Worm (Caenorhabditis elegans) whole organism, L1 larva: ENCODE data around the gene ZK856.16.

Source experiments
- C16A3.4 ChIP-seq: fragments of 150-350 bp; optimal IDR thresholded peaks from 2 replicates; lab custom pipeline; 2014; ENCODE audit warnings: missing biosample characterization, missing genetic modification characterization
- aha-1 ChIP-seq: fragments of 150-350 bp; optimal IDR thresholded peaks from 2 replicates; lab custom pipeline; 2014; ENCODE audit warnings: missing biosample characterization, missing genetic modification characterization
- alr-1 ChIP-seq: fragments of 200-800 bp; sonication (Bioruptor generic); optimal IDR thresholded peaks from 2 replicates; lab custom pipeline; 2018; ENCODE audit warnings: borderline replicate concordance, mild to moderate bottlenecking, missing genetic modification characterization, missing compliant biosample characterization
- aly-2 ChIP-seq: fragments of 150-350 bp; optimal IDR thresholded peaks from 2 replicates; lab custom pipeline; 2014; ENCODE audit warnings: missing biosample characterization, missing genetic modification characterization
- ceh-63 ChIP-seq: fragments of 200-800 bp; sonication (Bioruptor generic); optimal IDR thresholded peaks from 2 replicates; lab custom pipeline; 2018; ENCODE audit warnings: mild to moderate bottlenecking, missing genetic modification characterization, missing compliant biosample characterization
- ceh-82 ChIP-seq, 3 experiments: fragments of 150-350 bp in 1 of 3; sonication (generic microtip) in 2 of 3; optimal IDR thresholded peaks; 2 replicates each; lab custom pipeline; 2014 to 2017; ENCODE audit warnings: missing biosample characterization in 3 of 3, missing genetic modification characterization in 3 of 3
- ceh-88 ChIP-seq: fragments of 200-800 bp; sonication (Bioruptor generic); IDR thresholded peaks from 2 replicates; pipeline ENCODE4 v1.3.6; 2022; ENCODE audit warnings: missing genetic modification characterization, missing compliant biosample characterization
- ceh-90 ChIP-seq: sonication (generic microtip); optimal IDR thresholded peaks from 2 replicates; lab custom pipeline; 2016; ENCODE audit warnings: missing genetic modification characterization, missing compliant biosample characterization
- dpl-1 ChIP-seq, 3 experiments: fragments of 150-350 bp in 2 of 3; sonication (generic microtip) in 1 of 3; optimal IDR thresholded peaks; 2 replicates each; lab custom pipeline; 2014 to 2017; ENCODE audit warnings: missing biosample characterization in 3 of 3, missing genetic modification characterization in 3 of 3, missing genetic modification reagents in 3 of 3
- efl-1 ChIP-seq, 4 experiments: fragments of 150-350 bp; optimal IDR thresholded peaks in 3 of 4; peaks in 1 of 4; 1 replicate in 1 of 4; 2 replicates in 3 of 4; lab custom pipeline; 2014; ENCODE audit warnings: missing biosample characterization in 2 of 4, missing genetic modification characterization in 2 of 4, missing genetic modification reagents in 2 of 4
- egl-13 ChIP-seq: sonication (generic microtip); optimal IDR thresholded peaks from 2 replicates; lab custom pipeline; 2016; ENCODE audit warnings: missing genotype, missing genetic modification reagents, missing genetic modification characterization, missing compliant biosample characterization
- egl-27 ChIP-seq, 2 experiments: fragments of 150-350 bp in 1 of 2; sonication (generic microtip); optimal IDR thresholded peaks; 3 replicates each; lab custom pipeline; 2017 to 2018; ENCODE audit warnings: missing biosample characterization in 2 of 2, missing genetic modification characterization in 2 of 2, missing genetic modification reagents in 2 of 2
- elt-3 ChIP-seq, 6 experiments: fragments of 150-350 bp in 1 of 6; sonication (generic microtip); optimal IDR thresholded peaks; 2 replicates each; lab custom pipeline; 2017 to 2018; ENCODE audit warnings: missing biosample characterization in 6 of 6, missing genetic modification characterization in 6 of 6, inconsistent platforms in 1 of 6
- ets-5 ChIP-seq: fragments of 200-800 bp; sonication (Bioruptor generic); IDR thresholded peaks from 2 replicates; pipeline ENCODE4 v1.3.6; 2022; ENCODE audit warnings: missing genetic modification characterization, missing compliant biosample characterization
- fkh-10 ChIP-seq: sonication (generic microtip); optimal IDR thresholded peaks from 2 replicates; lab custom pipeline; 2017; ENCODE audit warnings: missing biosample characterization, missing genetic modification reagents, missing genetic modification characterization
- fkh-8 ChIP-seq: sonication (generic microtip); optimal IDR thresholded peaks from 2 replicates; lab custom pipeline; 2016; ENCODE audit warnings: mild to moderate bottlenecking, missing genetic modification characterization, missing compliant biosample characterization
- fos-1 ChIP-seq: fragments of 150-350 bp; optimal IDR thresholded peaks from 2 replicates; lab custom pipeline; 2014; ENCODE audit warnings: missing biosample characterization, missing genetic modification characterization
- hlh-17 ChIP-seq: fragments of 200-800 bp; sonication (Bioruptor generic); optimal IDR thresholded peaks from 2 replicates; lab custom pipeline; 2018; ENCODE audit warnings: missing genetic modification characterization, mild to moderate bottlenecking, missing compliant biosample characterization, moderate library complexity, borderline replicate concordance
- hpl-2 ChIP-seq: fragments of 150-350 bp; optimal IDR thresholded peaks from 2 replicates; lab custom pipeline; 2014; ENCODE audit warnings: missing biosample characterization, missing genetic modification reagents, missing genetic modification characterization
- irx-1 ChIP-seq: sonication (generic microtip); optimal IDR thresholded peaks from 2 replicates; lab custom pipeline; 2016; ENCODE audit warnings: missing genetic modification characterization, missing compliant biosample characterization
- isw-1 ChIP-seq: fragments of 200-800 bp; sonication (Bioruptor generic); IDR thresholded peaks from 2 replicates; pipeline ENCODE4 v1.3.6; 2022; ENCODE audit warnings: missing genetic modification characterization, missing compliant biosample characterization
- jun-1 ChIP-seq: fragments of 150-350 bp; optimal IDR thresholded peaks from 2 replicates; lab custom pipeline; 2014; ENCODE audit warnings: missing biosample characterization, missing genetic modification reagents, missing genetic modification characterization
- lin-13 ChIP-seq: fragments of 150-350 bp; optimal IDR thresholded peaks from 2 replicates; lab custom pipeline; 2014; ENCODE audit warnings: missing biosample characterization, missing genetic modification reagents, missing genetic modification characterization
- lin-15B ChIP-seq: fragments of 150-350 bp; sonication (generic microtip); optimal IDR thresholded peaks from 3 replicates; lab custom pipeline; 2014; ENCODE audit warnings: missing biosample characterization, missing genetic modification characterization
- lin-35 ChIP-seq, 2 experiments: fragments of 150-350 bp; optimal IDR thresholded peaks; 2 replicates each; lab custom pipeline; 2014; ENCODE audit warnings: missing biosample characterization in 2 of 2, missing genetic modification characterization in 2 of 2, missing genetic modification reagents in 2 of 2
- lin-39 ChIP-seq: fragments of 150-350 bp; optimal IDR thresholded peaks from 2 replicates; lab custom pipeline; 2014; ENCODE audit warnings: missing biosample characterization, missing genetic modification reagents, missing genetic modification characterization
- lir-3 ChIP-seq: sonication (generic microtip); optimal IDR thresholded peaks from 2 replicates; lab custom pipeline; 2016; ENCODE audit warnings: mild to moderate bottlenecking, missing genetic modification characterization, moderate library complexity, missing compliant biosample characterization; ENCODE audit not compliant: poor library complexity
- lsy-2 ChIP-seq, 2 experiments: fragments of 150-350 bp; optimal IDR thresholded peaks; 2 replicates each; lab custom pipeline; 2014; ENCODE audit warnings: missing biosample characterization in 2 of 2, missing genetic modification characterization in 2 of 2
- mab-9 ChIP-seq: fragments of 200-800 bp; sonication (Bioruptor generic); IDR thresholded peaks from 2 replicates; pipeline ENCODE4 v1.3.6; 2022; ENCODE audit warnings: missing genetic modification reagents, missing genetic modification characterization, missing compliant biosample characterization
- mdl-1 ChIP-seq, 2 experiments: fragments of 150-350 bp; optimal IDR thresholded peaks; 2 replicates each; lab custom pipeline; 2014 to 2017; ENCODE audit warnings: missing biosample characterization in 2 of 2, missing genetic modification characterization in 2 of 2, inconsistent platforms in 1 of 2
- nhr-11 ChIP-seq: fragments of 150-350 bp; optimal IDR thresholded peaks from 2 replicates; lab custom pipeline; 2014; ENCODE audit warnings: missing biosample characterization, missing genetic modification characterization
- nhr-12 ChIP-seq: sonication (generic microtip); optimal IDR thresholded peaks from 2 replicates; lab custom pipeline; 2017; ENCODE audit warnings: missing biosample characterization, missing genetic modification characterization
- nhr-19 ChIP-seq: fragments of 200-800 bp; sonication (Bioruptor generic); conservative IDR thresholded peaks from 2 replicates; pipeline ENCODE4 v1.3.6; 2022; ENCODE audit warnings: missing genetic modification characterization, missing compliant biosample characterization
- nhr-20 ChIP-seq: sonication (generic microtip); optimal IDR thresholded peaks from 2 replicates; lab custom pipeline; 2016; ENCODE audit warnings: mild to moderate bottlenecking, missing genetic modification characterization, missing compliant biosample characterization
- nhr-47 ChIP-seq: sonication (generic microtip); optimal IDR thresholded peaks from 2 replicates; lab custom pipeline; 2016; ENCODE audit warnings: mild to moderate bottlenecking, missing genetic modification characterization, moderate library complexity, missing compliant biosample characterization
- nhr-71 ChIP-seq: sonication (generic microtip); optimal IDR thresholded peaks from 2 replicates; lab custom pipeline; 2016; ENCODE audit warnings: mild to moderate bottlenecking, missing genetic modification characterization, moderate library complexity, missing compliant biosample characterization
- nhr-76 ChIP-seq: sonication (generic microtip); optimal IDR thresholded peaks from 2 replicates; lab custom pipeline; 2017; ENCODE audit warnings: missing biosample characterization, missing genetic modification characterization
- nhr-77 ChIP-seq: fragments of 150-350 bp; optimal IDR thresholded peaks from 2 replicates; lab custom pipeline; 2014; ENCODE audit warnings: missing biosample characterization, missing genetic modification characterization
- nhr-84 ChIP-seq: sonication (generic microtip); optimal IDR thresholded peaks from 2 replicates; lab custom pipeline; 2017; ENCODE audit warnings: missing biosample characterization, missing genetic modification characterization
- nhr-85 ChIP-seq: sonication (generic microtip); peaks from one replicate; lab custom pipeline; 2016; ENCODE audit warnings: missing genetic modification characterization, inconsistent platforms, missing compliant biosample characterization
- nhr-90 ChIP-seq: sonication (generic microtip); optimal IDR thresholded peaks from 2 replicates; lab custom pipeline; 2016; ENCODE audit warnings: mild to moderate bottlenecking, missing genetic modification characterization, missing compliant biosample characterization; ENCODE audit not compliant: poor library complexity
- pag-3 ChIP-seq: sonication (generic microtip); optimal IDR thresholded peaks from 2 replicates; lab custom pipeline; 2017; ENCODE audit warnings: missing genetic modification characterization, mild to moderate bottlenecking, missing compliant biosample characterization, antibody characterized with exemption, borderline replicate concordance; ENCODE audit not compliant: insufficient read depth
- pax-3 ChIP-seq: fragments of 200-800 bp; sonication (Bioruptor generic); optimal IDR thresholded peaks from 2 replicates; lab custom pipeline; 2018; ENCODE audit warnings: mild to moderate bottlenecking, missing genetic modification characterization, moderate library complexity, missing compliant biosample characterization
- skn-1 ChIP-seq: fragments of 150-350 bp; optimal IDR thresholded peaks from 2 replicates; lab custom pipeline; 2014; ENCODE audit warnings: missing biosample characterization, missing genetic modification characterization
- snu-23 ChIP-seq: sonication (generic microtip); optimal IDR thresholded peaks from 2 replicates; lab custom pipeline; 2016; ENCODE audit warnings: missing genetic modification characterization, missing compliant biosample characterization
- tlp-1 ChIP-seq: fragments of 150-350 bp; optimal IDR thresholded peaks from 2 replicates; lab custom pipeline; 2014; ENCODE audit warnings: missing biosample characterization, missing genetic modification characterization
- unc-130 ChIP-seq: fragments of 150-350 bp; optimal IDR thresholded peaks from 2 replicates; lab custom pipeline; 2017; ENCODE audit warnings: missing biosample characterization, missing genetic modification characterization, inconsistent platforms
- unc-86 ChIP-seq: sonication (generic microtip); optimal IDR thresholded peaks from 2 replicates; lab custom pipeline; 2016; ENCODE audit warnings: missing genetic modification characterization, missing compliant biosample characterization
- unc-98 ChIP-seq: fragments of 200-800 bp; sonication (Bioruptor generic); IDR thresholded peaks from 2 replicates; pipeline ENCODE4 v1.3.6; 2022; ENCODE audit warnings: missing genetic modification characterization, missing compliant biosample characterization
- xbp-1 ChIP-seq: sonication (generic microtip); optimal IDR thresholded peaks from 2 replicates; lab custom pipeline; 2016; ENCODE audit warnings: missing genetic modification characterization, missing compliant biosample characterization

The ZK856.16 gene

ce11 chrV:10178166-10178565 lies 27.2 kb downstream of the ZK856.16 start (continued):
- TF ChIP-seq mdl-1 (tag; optimal IDR thresholded peaks at IDR 0.05; lab: Kevin White, UChicago), result no peak
- TF ChIP-seq ceh-90, result peak; percentile 35
- TF ChIP-seq nhr-12 (tag; lab: Kevin White, UChicago), result no peak
- no peak for TF ChIP-seq nhr-76 (tag; lab: Kevin White, UChicago)

ce11 chrV:10174632-10175075 lies 30.7 kb downstream of the ZK856.16 start:
- TF ChIP-seq hpl-2 (no peak), egl-13 (peak; percentile 91), alr-1 (tag; lab: Kevin White, UChicago) (no peak), pag-3 (tag; lab: Kevin White, UChicago) (no peak), aha-1 (tag; lab: Kevin White, UChicago) (no peak), unc-98 (GFP tag; lab: Robert Waterston, UW) (no peak), lin-15B (tag; lab: Kevin White, UChicago) (peak; percentile 5), nhr-20 (tag; lab: Kevin White, UChicago) (peak; percentile 20), mab-9 (peak; percentile 9; the same call in 1 of the 2 replicates), nhr-84 (tag; lab: Kevin White, UChicago) (no peak), nhr-71 (tag; lab: Kevin White, UChicago) (peak; percentile 90), nhr-11 (tag; lab: Kevin White, UChicago) (no peak), snu-23 (GFP tag; lab: Kevin White, UChicago) (peak; percentile 71), fkh-10 (peak; percentile 97), egl-27 (tag; optimal IDR thresholded peaks at IDR 0.05; lab: Kevin White, UChicago) (peak in 1 of 2 experiments; percentile 27), ceh-63 (GFP tag; lab: Kevin White, UChicago) (no peak), ceh-88 (GFP tag; lab: Robert Waterston, UW) (peak; percentile 46; the same call in 1 of the 2 replicates), ets-5 (GFP tag; lab: Robert Waterston, UW) (no peak), nhr-90 (no peak), fkh-8 (tag; lab: Kevin White, UChicago) (peak; percentile 98), nhr-77 (no peak), nhr-19 (GFP tag; lab: Robert Waterston, UW) (peak; percentile 46), tlp-1 (tag; lab: Kevin White, UChicago) (no peak), elt-3 (tag; optimal IDR thresholded peaks at IDR 0.05; lab: Kevin White, UChicago) (no peak), isw-1 (GFP tag; lab: Robert Waterston, UW) (peak; percentile 78), ceh-82 (tag; optimal IDR thresholded peaks at IDR 0.05; lab: Kevin White, UChicago) (peak; percentile 44 to 81 (median 54)), C16A3.4 (tag; lab: Kevin White, UChicago) (no peak), jun-1 (tag; lab: Kevin White, UChicago) (peak; percentile 41), irx-1 (tag; lab: Kevin White, UChicago) (peak; percentile 55), lin-13 (peak; percentile 71), nhr-47 (tag; lab: Kevin White, UChicago) (peak; percentile 87), nhr-85 (no peak), efl-1 (optimal IDR thresholded peaks at IDR 0.05; lab: Kevin White, UChicago) (peak; percentile 44 to 53), efl-1 (GFP tag; optimal IDR thresholded peaks at IDR 0.05 in 1 of 2; lab: Kevin White, UChicago) (peak in 1 of 2 experiments; percentile 19), lin-39 (tag; lab: Kevin White, UChicago) (no peak), aly-2 (tag; lab: Kevin White, UChicago) (no peak), fos-1 (tag; lab: Kevin White, UChicago) (peak; percentile 74), unc-86 (tag; lab: Kevin White, UChicago) (peak; percentile 94), unc-130 (tag; lab: Kevin White, UChicago) (no peak), lin-35 (GFP tag; optimal IDR thresholded peaks at IDR 0.05; lab: Kevin White, UChicago) (peak in 1 of 2 experiments; percentile 62), hlh-17 (GFP tag; lab: Kevin White, UChicago) (no peak), pax-3 (tag; lab: Kevin White, UChicago) (peak; percentile 78), lsy-2 (tag; optimal IDR thresholded peaks at IDR 0.05; lab: Kevin White, UChicago) (peak; percentile 56 to 78), dpl-1 (GFP tag; optimal IDR thresholded peaks at IDR 0.05; lab: Kevin White, UChicago) (no peak), skn-1 (no peak), lir-3 (no peak), xbp-1 (tag; lab: Kevin White, UChicago) (peak; percentile 66)
